Fruit fly (Drosophila melanogaster) whole organism, wandering third instar larva: ENCODE measurements around the gene se.

Source experiments
- Abd-B ChIP-seq: fragments of >200 bp; optimal IDR thresholded peaks from 2 replicates; lab custom pipeline; 2017; ENCODE audit warnings: missing biosample characterization, missing genetic modification characterization
- CG32264 ChIP-seq: fragments of 200-800 bp; sonication (Bioruptor generic); optimal IDR thresholded peaks from 2 replicates; lab custom pipeline; 2016; ENCODE audit warnings: missing biosample characterization, missing genetic modification characterization
- CG9705 ChIP-seq: fragments of 200-800 bp; sonication (Bioruptor generic); optimal IDR thresholded peaks from 2 replicates; lab custom pipeline; 2018; ENCODE audit warnings: missing biosample characterization, mild to moderate bottlenecking, missing genetic modification characterization
- CrebA ChIP-seq: fragments of 200-800 bp; sonication (Bioruptor generic); optimal IDR thresholded peaks from 2 replicates; lab custom pipeline; 2016; ENCODE audit warnings: missing biosample characterization, mild to moderate bottlenecking, missing genetic modification characterization, borderline replicate concordance
- Dfd ChIP-seq: fragments of >200 bp; optimal IDR thresholded peaks from 2 replicates; lab custom pipeline; 2017; ENCODE audit warnings: missing biosample characterization, missing genetic modification characterization
- Dif ChIP-seq: fragments of 200-275, 200-300 bp; sonication (Bioruptor generic); optimal IDR thresholded peaks from 2 replicates; lab custom pipeline; 2018; ENCODE audit warnings: missing biosample characterization, missing genetic modification characterization; ENCODE audit not compliant: partially characterized antibody
- GATAd ChIP-seq: sonication (Bioruptor generic); optimal IDR thresholded peaks from 2 replicates; lab custom pipeline; 2016; ENCODE audit warnings: missing biosample characterization, missing genetic modification characterization
- HLH106 ChIP-seq: fragments of 200-800 bp; optimal IDR thresholded peaks from 3 replicates; lab custom pipeline; 2019; ENCODE audit warnings: missing biosample characterization, mild to moderate bottlenecking, missing genetic modification characterization, moderate library complexity
- Hnf4 ChIP-seq: fragments of 200-800 bp; sonication (Bioruptor generic); optimal IDR thresholded peaks from 2 replicates; lab custom pipeline; 2016; ENCODE audit warnings: missing biosample characterization, mild to moderate bottlenecking, missing genetic modification characterization
- Hr78 ChIP-seq: fragments of >200 bp; optimal IDR thresholded peaks from 2 replicates; lab custom pipeline; 2017; ENCODE audit warnings: missing biosample characterization, missing genetic modification characterization
- Hr83 ChIP-seq: fragments of 200-300 bp; sonication (Bioruptor generic); optimal IDR thresholded peaks from 2 replicates; lab custom pipeline; 2016; ENCODE audit warnings: missing biosample characterization, mild to moderate bottlenecking, missing genetic modification characterization, moderate library complexity; ENCODE audit not compliant: poor library complexity, severe bottlenecking
- Jra ChIP-seq: sonication (Bioruptor generic); optimal IDR thresholded peaks from 2 replicates; lab custom pipeline; 2016; ENCODE audit warnings: missing biosample characterization, missing genetic modification characterization
- Mio ChIP-seq: sonication (Bioruptor generic); optimal IDR thresholded peaks from 2 replicates; lab custom pipeline; 2016; ENCODE audit warnings: missing biosample characterization, missing genetic modification characterization
- Myc ChIP-seq: fragments of >200 bp; optimal IDR thresholded peaks from 2 replicates; lab custom pipeline; 2017
- N ChIP-seq: fragments of >200 bp; optimal IDR thresholded peaks from 2 replicates; lab custom pipeline; 2018; ENCODE audit warnings: missing biosample characterization, missing external identifiers, missing genetic modification characterization
- OdsH ChIP-seq: fragments of 200-800 bp; sonication (Bioruptor generic); optimal IDR thresholded peaks from 2 replicates; lab custom pipeline; 2016; ENCODE audit warnings: missing biosample characterization, mild to moderate bottlenecking, missing genetic modification characterization
- Rel ChIP-seq, 2 experiments: fragments of 200-800 bp; sonication (Bioruptor generic) in 1 of 2; optimal IDR thresholded peaks; 2 replicates in 1 of 2; 3 replicates in 1 of 2; lab custom pipeline; 2016 to 2019; ENCODE audit warnings: mild to moderate bottlenecking in 2 of 2, missing biosample characterization in 2 of 2, missing genetic modification characterization in 2 of 2, moderate library complexity in 1 of 2
- Sp1 ChIP-seq: fragments of 200-800 bp; sonication (Bioruptor generic); optimal IDR thresholded peaks from 3 replicates; lab custom pipeline; 2019; ENCODE audit warnings: missing biosample characterization, mild to moderate bottlenecking, missing genetic modification characterization, moderate library complexity
- Vsx2 ChIP-seq: fragments of 200-300, 225-300 bp; sonication (Bioruptor generic); optimal IDR thresholded peaks from 2 replicates; lab custom pipeline; 2018; ENCODE audit warnings: missing biosample characterization, missing genetic modification characterization; ENCODE audit not compliant: partially characterized antibody
- br ChIP-seq: fragments of 200-800 bp; sonication (Bioruptor generic); optimal IDR thresholded peaks from 2 replicates; lab custom pipeline; 2016; ENCODE audit warnings: missing biosample characterization, missing genetic modification characterization
- brk ChIP-seq: fragments of 200-800 bp; sonication (Bioruptor generic); optimal IDR thresholded peaks from 2 replicates; lab custom pipeline; 2016; ENCODE audit warnings: missing biosample characterization, mild to moderate bottlenecking, missing genetic modification characterization
- dl ChIP-seq, 2 experiments: fragments of 175-275, 200-275 bp in 1 of 2; fragments of 200-275 bp in 1 of 2; sonication (Bioruptor generic); optimal IDR thresholded peaks; lab custom pipeline; 2018; ENCODE audit warnings: mild to moderate bottlenecking in 2 of 2, missing biosample characterization in 2 of 2, missing genetic modification characterization in 2 of 2, moderate library complexity in 2 of 2; ENCODE audit not compliant: partially characterized antibody in 2 of 2, insufficient read depth in 1 of 2
- dmrt93B ChIP-seq: fragments of 200-800 bp; sonication (Bioruptor generic); optimal IDR thresholded peaks from 2 replicates; lab custom pipeline; 2018; ENCODE audit warnings: missing biosample characterization, mild to moderate bottlenecking, missing genetic modification characterization
- dsf ChIP-seq: sonication (Bioruptor generic); optimal IDR thresholded peaks from 2 replicates; lab custom pipeline; 2016; ENCODE audit warnings: missing biosample characterization, missing genetic modification characterization, borderline replicate concordance
- ey ChIP-seq: fragments of 200-800 bp; sonication (Bioruptor generic); optimal IDR thresholded peaks from 2 replicates; lab custom pipeline; 2016; ENCODE audit warnings: missing biosample characterization, missing genetic modification characterization
- foxo ChIP-seq, 2 experiments: fragments of 200-800 bp; sonication (Bioruptor generic); optimal IDR thresholded peaks; 2 replicates in 1 of 2; 3 replicates in 1 of 2; lab custom pipeline; 2016 to 2017; ENCODE audit warnings: missing biosample characterization in 2 of 2, missing genetic modification characterization in 2 of 2
- fru ChIP-seq: fragments of 200-800 bp; sonication (Bioruptor generic); optimal IDR thresholded peaks from 3 replicates; lab custom pipeline; 2016; ENCODE audit warnings: missing biosample characterization, mild to moderate bottlenecking, missing genetic modification characterization
- h ChIP-seq: fragments of 200-800 bp; sonication (Bioruptor generic); optimal IDR thresholded peaks from 3 replicates; lab custom pipeline; 2016; ENCODE audit warnings: missing biosample characterization, mild to moderate bottlenecking, missing genetic modification characterization
- jim ChIP-seq: fragments of 175-275, 200-325 bp; sonication (Bioruptor generic); optimal IDR thresholded peaks from 2 replicates; lab custom pipeline; 2016; ENCODE audit warnings: missing biosample characterization, mild to moderate bottlenecking, missing genetic modification characterization
- lola ChIP-seq: fragments of >200 bp; optimal IDR thresholded peaks from 2 replicates; lab custom pipeline; 2017; ENCODE audit warnings: missing biosample characterization, missing genetic modification characterization
- pan ChIP-seq: fragments of >200 bp; optimal IDR thresholded peaks from 2 replicates; lab custom pipeline; 2017
- psq ChIP-seq: fragments of 200-800 bp; sonication (Bioruptor generic); optimal IDR thresholded peaks from 3 replicates; lab custom pipeline; 2017; ENCODE audit warnings: missing biosample characterization, mild to moderate bottlenecking, missing genetic modification characterization, moderate library complexity
- rgr ChIP-seq: fragments of 200-800 bp; sonication (Bioruptor generic); optimal IDR thresholded peaks from 3 replicates; lab custom pipeline; 2016; ENCODE audit warnings: missing biosample characterization, mild to moderate bottlenecking, missing genetic modification characterization
- sage ChIP-seq: fragments of 200-800 bp; sonication (Bioruptor generic); optimal IDR thresholded peaks from 2 replicates; lab custom pipeline; 2016; ENCODE audit warnings: missing biosample characterization, mild to moderate bottlenecking, missing genetic modification characterization
- sv ChIP-seq: fragments of 200-800 bp; sonication (Bioruptor generic); optimal IDR thresholded peaks from 3 replicates; lab custom pipeline; 2016; ENCODE audit warnings: missing biosample characterization, missing genetic modification characterization
- tai ChIP-seq: sonication (Bioruptor generic); optimal IDR thresholded peaks from 2 replicates; lab custom pipeline; 2016; ENCODE audit warnings: missing biosample characterization, missing genetic modification characterization
- usp ChIP-seq: fragments of >200 bp; optimal IDR thresholded peaks from 2 replicates; lab custom pipeline; 2017; ENCODE audit warnings: missing biosample characterization, missing genetic modification characterization
- woc ChIP-seq: sonication (Bioruptor generic); optimal IDR thresholded peaks from 2 replicates; lab custom pipeline; 2016; ENCODE audit warnings: missing biosample characterization, mild to moderate bottlenecking, missing genetic modification characterization

se gene

DNA sequence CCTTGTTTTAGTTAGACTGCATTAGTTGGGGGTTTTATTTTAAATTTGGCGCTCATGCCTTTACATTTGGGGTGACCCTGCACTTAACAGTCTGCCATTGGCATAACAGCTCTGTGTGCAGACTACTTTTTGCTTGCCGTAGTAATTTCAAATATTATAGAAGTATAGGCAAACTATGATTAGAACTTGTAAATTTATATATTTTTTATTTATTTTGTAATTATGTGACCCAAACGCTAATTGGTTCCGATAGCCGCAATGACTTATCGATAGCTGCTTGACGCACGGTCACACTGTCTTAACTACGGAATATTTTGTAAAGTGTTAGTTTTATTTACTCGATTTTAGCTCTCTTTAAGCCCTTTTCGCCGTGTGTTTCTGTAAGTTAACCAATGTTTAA is 24.4 kb downstream of the se start, which contains the start of gene rhea (continued):
- TF ChIP-seq usp (no peak), Jra (GFP tag; lab: Kevin White, UChicago) (no peak), HLH106 (tag; lab: Kevin White, UChicago) (peak; percentile 14), dl (GFP tag; optimal IDR thresholded peaks at IDR 0.05; lab: Kevin White, UChicago; ENCODE audit: insufficient read depth in 1 of 2, partially characterized antibody in 2 of 2) (no peak), h (GFP tag; lab: Kevin White, UChicago) (peak; percentile 27), GATAd (GFP tag; lab: Kevin White, UChicago) (no peak), brk (GFP tag; lab: Kevin White, UChicago) (no peak), Mio (GFP tag; lab: Kevin White, UChicago) (no peak)

dm6 chr3L:8545473-8545872 is 25.1 kb downstream of the se start:
- TF ChIP-seq Abd-B (GFP tag; lab: Kevin White, UChicago), result no peak
- no peak for TF ChIP-seq Rel (GFP tag; optimal IDR thresholded peaks at IDR 0.05; lab: Kevin White, UChicago)
- peak; percentile 45 for TF ChIP-seq Rel (tag; optimal IDR thresholded peaks at IDR 0.05; lab: Kevin White, UChicago)
- peak; percentile 3 for TF ChIP-seq h (GFP tag; lab: Kevin White, UChicago)

DNA sequence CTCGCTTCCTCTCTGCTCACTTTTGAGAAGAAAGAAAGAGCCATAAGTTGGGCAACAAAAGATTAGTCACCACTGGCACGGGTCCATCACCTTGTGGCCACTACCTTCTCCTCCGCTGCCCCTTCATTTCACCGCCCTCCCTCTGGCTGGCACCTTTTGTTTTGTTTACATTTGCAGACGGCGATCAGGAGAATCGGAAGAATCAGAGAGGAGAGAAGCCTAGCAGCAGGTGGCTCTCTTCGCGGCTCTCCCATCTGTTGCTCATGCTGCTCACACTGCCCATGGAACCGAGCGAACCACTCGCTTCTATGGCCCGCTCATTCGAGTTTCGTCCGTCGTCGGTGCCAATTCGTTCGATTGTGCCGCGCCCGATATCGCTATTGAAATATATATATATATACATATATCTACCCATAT is 26.0 kb downstream of the se start:
- TF ChIP-seq Dfd (GFP tag; lab: Kevin White, UChicago), result no peak
- no peak for TF ChIP-seq N (GFP tag; lab: Kevin White, UChicago)
- TF ChIP-seq Dif (GFP tag; lab: Kevin White, UChicago), result peak; percentile 99
- TF ChIP-seq sage (GFP tag; lab: Kevin White, UChicago), result peak; percentile 41
- no peak for TF ChIP-seq ey (GFP tag; lab: Kevin White, UChicago)
- no peak for TF ChIP-seq Abd-B (GFP tag; lab: Kevin White, UChicago)
- no peak for TF ChIP-seq HLH106 (tag; lab: Kevin White, UChicago)
- TF ChIP-seq Sp1 (GFP tag; lab: Kevin White, UChicago), result peak; percentile 48
- TF ChIP-seq Hnf4 (GFP tag; lab: Kevin White, UChicago), result no peak
- TF ChIP-seq tai (GFP tag; lab: Kevin White, UChicago), result peak; percentile 4
- TF ChIP-seq br (GFP tag; lab: Kevin White, UChicago), result peak; percentile 57
- no peak for TF ChIP-seq dmrt93B (GFP tag; lab: Kevin White, UChicago)
- TF ChIP-seq usp, result no peak
- peak; percentile 62 for TF ChIP-seq Rel (GFP tag; optimal IDR thresholded peaks at IDR 0.05; lab: Kevin White, UChicago)
- TF ChIP-seq Rel (tag; optimal IDR thresholded peaks at IDR 0.05; lab: Kevin White, UChicago), result peak; percentile 28
- TF ChIP-seq lola (GFP tag; lab: Kevin White, UChicago), result no peak
- no peak for TF ChIP-seq dsf (GFP tag; lab: Kevin White, UChicago)
- no peak for TF ChIP-seq woc (GFP tag; lab: Kevin White, UChicago)
- TF ChIP-seq pan, result no peak
- TF ChIP-seq CG32264, result peak; percentile 41
- peak; percentile 71 for TF ChIP-seq h (GFP tag; lab: Kevin White, UChicago)
- TF ChIP-seq foxo (GFP tag; optimal IDR thresholded peaks at IDR 0.05; lab: Kevin White, UChicago), result peak in 1 of 2 experiments; percentile 25
- TF ChIP-seq dl (GFP tag; optimal IDR thresholded peaks at IDR 0.05; lab: Kevin White, UChicago; ENCODE audit: insufficient read depth in 1 of 2, partially characterized antibody in 2 of 2), result peak; percentile 98 to 99
- TF ChIP-seq Mio (GFP tag; lab: Kevin White, UChicago), result no peak
- TF ChIP-seq Jra (GFP tag; lab: Kevin White, UChicago), result peak; percentile 79
- TF ChIP-seq CG9705, result no peak
- TF ChIP-seq sv, result no peak
- peak; percentile 66 for TF ChIP-seq Hr83 (GFP tag; lab: Kevin White, UChicago)
- peak; percentile 47 for TF ChIP-seq jim
- TF ChIP-seq Myc (lab: Kevin White, UChicago), result no peak
- TF ChIP-seq psq (GFP tag; lab: Kevin White, UChicago), result peak; percentile 81
- TF ChIP-seq Hr78 (GFP tag; lab: Kevin White, UChicago), result no peak
- no peak for TF ChIP-seq GATAd (GFP tag; lab: Kevin White, UChicago)
- TF ChIP-seq CrebA, result peak; percentile 48
- peak; percentile 49 for TF ChIP-seq rgr (GFP tag; lab: Kevin White, UChicago)
- peak; percentile 91 for TF ChIP-seq Vsx2 (GFP tag; lab: Kevin White, UChicago)
- no peak for TF ChIP-seq OdsH
- peak; percentile 47 for TF ChIP-seq fru (GFP tag; lab: Kevin White, UChicago)
- TF ChIP-seq brk (GFP tag; lab: Kevin White, UChicago), result no peak
